Fruit fly (Drosophila melanogaster) ovary, adult (tissue): ENCODE data around the gene CG9705.
A peak's percentile ranks its signal among the peaks of the same experiment; 100 is the strongest.

Source experiments
- CG17801 ChIP-seq: fragments of 200-800 bp; optimal IDR thresholded peaks from 2 replicates; lab custom pipeline; 2019; ENCODE audit warnings: missing biosample characterization, mild to moderate bottlenecking, missing genetic modification characterization, moderate library complexity; ENCODE audit not compliant: partially characterized antibody

CG9705 gene

DNA sequence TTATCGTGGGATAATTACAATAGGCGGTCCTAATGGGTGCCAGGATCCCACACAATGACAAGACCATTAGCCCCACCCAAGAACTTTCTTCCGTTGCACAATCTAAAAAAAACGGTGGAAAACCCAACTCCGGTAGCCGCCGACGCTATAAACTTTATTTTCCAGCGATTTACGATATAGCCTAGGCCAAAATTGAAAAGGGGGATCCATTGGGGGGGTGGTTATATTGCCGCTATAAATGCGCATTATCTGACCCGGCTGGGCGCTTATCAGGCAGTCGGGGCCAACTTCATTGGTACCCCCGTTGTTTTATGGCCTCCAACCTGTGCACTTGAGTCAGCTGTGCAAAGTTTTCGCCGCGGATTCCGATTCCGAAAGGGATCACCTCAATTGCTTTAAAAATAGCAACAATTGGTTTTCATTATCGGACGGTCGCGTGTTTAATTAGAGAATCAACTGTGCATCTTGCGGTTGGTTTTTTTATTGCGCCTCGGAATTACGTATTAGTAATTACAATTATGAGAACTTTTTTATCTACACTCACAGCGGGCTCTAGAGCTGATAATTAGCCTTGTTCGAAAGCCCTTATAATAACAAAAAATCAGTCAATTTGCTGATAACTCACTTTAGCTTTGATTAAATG, 23.9 kb downstream of the CG9705 start:
- TF ChIP-seq CG17801 (GFP tag; lab: Kevin White, UChicago): peak; percentile 63

DNA sequence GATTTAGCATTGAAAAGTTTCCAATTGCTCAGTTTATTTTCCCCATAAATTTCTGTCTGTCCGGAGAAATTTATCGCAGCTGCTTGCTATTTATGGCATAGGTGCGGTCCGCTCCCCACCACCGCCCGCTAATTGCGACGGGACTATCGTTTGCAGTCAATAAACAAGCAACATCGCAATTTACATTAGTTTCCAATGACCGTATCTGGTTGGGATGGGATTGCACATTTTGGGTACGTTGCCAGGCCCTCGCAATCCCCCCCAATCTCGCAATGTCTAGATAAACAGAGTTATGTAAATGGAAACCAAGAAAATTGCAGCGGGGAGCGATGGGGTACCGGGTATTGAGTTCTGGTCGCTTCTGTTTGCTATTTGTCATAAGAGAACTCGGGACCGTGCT, 24.7 kb downstream of the CG9705 start, which contains the start of gene nudC:
Gene nudC (plus strand): TSS at position 368 of the 400 bp plus-strand sequence.
- TF ChIP-seq CG17801 (GFP tag; lab: Kevin White, UChicago): no peak

DNA sequence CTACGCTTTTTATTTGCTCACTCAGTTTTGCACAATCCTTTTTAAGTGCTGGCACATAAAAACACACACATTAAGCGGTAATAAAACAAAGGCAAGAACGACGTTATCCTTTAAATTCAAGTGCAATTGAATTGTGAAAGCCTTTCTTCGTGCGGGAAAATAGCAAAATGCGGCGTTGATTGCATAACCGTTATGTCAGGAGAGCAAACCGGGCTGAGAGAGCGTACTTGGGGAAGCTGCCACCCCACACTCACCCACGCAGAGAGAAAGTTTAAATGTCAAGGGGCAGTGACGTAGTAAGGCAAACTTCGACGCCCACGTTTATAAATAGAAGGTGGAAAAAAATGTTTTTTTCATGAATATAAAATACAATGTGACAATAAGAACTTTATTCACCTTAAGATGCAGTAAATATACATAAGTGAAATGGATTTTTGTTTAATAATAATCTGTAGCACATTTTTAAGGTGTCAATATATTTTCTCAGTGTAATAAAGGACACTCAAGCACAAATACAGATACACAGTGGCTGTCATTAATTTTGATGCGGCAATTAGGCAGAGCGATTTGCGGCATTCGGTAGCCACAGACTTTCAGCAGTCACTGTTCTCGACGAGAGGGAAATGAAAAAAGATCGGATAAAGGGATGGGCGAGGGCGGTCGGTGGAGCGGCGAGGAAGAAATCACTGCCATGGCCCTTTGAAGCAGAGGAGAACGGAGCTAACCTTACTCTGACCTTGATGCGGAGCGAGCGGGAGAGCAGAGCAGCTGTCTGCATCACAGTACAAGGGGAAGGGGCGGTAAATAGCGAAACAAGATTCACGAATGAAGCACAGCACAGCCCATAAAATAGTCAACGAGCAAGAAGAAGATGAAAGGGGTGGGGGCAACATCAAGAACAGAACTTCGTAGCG, 26.2 kb downstream of the CG9705 start:
- TF ChIP-seq CG17801 (GFP tag; lab: Kevin White, UChicago): no peak

DNA sequence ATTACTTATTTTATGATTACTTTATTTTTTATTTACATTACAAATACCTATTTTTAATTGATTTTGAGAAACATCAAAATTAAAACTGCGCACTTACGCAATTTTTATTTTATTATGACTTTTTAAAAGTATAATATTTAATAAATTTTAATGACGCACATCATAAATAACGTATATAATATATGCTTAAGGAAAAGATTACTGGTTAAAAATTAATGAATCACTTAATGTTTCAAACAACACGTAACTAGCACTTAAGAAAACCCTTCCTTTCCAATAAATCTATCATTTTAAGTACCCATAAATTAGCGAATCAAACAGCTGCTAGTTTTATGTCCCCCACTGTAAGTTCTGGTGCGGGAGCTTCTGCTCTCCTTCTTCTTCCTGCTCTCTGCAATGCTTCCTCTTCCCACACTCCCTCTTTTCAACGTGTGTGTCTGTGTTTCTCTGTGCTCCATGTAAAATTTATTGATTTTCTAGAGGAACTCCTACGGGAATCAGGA, 27.0 kb downstream of the CG9705 start:
- no peak for TF ChIP-seq CG17801 (GFP tag; lab: Kevin White, UChicago)

DNA sequence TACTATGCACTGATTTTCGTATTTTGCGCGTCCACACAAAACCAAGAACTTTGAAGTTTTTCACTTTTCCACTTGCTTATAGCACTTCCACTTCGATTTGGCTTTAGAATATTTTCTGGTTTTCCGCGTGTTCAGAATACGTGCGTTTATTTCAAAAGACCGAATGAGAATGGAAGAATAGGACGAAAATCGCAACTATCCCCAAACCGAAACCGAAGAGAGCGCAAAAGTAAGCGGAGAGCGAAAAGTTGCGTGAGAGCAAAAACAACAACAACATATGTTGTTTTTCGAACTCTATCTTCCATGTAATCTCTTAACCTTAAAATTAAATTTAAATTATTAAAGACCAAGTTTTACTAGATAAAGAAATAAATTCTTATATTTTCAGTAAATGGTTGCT, 27.7 kb downstream of the CG9705 start, which contains the start of gene CG9674:
Gene CG9674 (minus strand): TSS at position 174 of the 400 bp plus-strand sequence.
- TF ChIP-seq CG17801 (GFP tag; lab: Kevin White, UChicago): peak; percentile 16

- no peak for TF ChIP-seq CG17801 (GFP tag; lab: Kevin White, UChicago)
Observed at dm6 chr3L:16808139-16808538, 28.2 kb downstream of the CG9705 start.

dm6 chr3L:16810512-16810911, 30.6 kb downstream of the CG9705 start:
- TF ChIP-seq CG17801 (GFP tag; lab: Kevin White, UChicago): no peak

DNA sequence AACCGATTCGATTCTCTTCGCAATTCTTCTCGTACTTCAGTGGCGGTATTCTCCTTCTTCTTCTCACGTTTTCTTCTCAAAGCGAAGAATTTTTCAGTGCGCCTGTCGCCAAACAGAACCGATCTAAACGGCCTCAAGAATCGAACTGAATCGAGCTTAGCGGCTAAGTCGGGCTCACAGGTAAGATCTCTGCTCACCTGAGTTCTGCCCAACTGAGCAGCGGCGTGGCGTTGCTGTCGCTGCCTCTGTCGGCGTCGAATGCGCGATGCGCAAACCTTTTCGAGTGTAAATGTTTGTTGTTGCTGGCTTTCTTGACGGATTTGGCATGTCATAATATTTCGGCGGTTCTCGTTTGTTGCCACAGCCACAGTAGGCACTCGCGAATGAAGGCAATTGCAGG, 32.0 kb downstream of the CG9705 start:
- TF ChIP-seq CG17801 (GFP tag; lab: Kevin White, UChicago): no peak

dm6 chr3L:16813984-16814383, 34.1 kb downstream of the CG9705 start:
- TF ChIP-seq CG17801 (GFP tag; lab: Kevin White, UChicago): no peak

- no peak for TF ChIP-seq CG17801 (GFP tag; lab: Kevin White, UChicago)
Observed at dm6 chr3L:16818063-16818462, 38.2 kb downstream of the CG9705 start.

- TF ChIP-seq CG17801 (GFP tag; lab: Kevin White, UChicago): no peak
Observed at dm6 chr3L:16824725-16825124, 44.8 kb downstream of the CG9705 start.

DNA sequence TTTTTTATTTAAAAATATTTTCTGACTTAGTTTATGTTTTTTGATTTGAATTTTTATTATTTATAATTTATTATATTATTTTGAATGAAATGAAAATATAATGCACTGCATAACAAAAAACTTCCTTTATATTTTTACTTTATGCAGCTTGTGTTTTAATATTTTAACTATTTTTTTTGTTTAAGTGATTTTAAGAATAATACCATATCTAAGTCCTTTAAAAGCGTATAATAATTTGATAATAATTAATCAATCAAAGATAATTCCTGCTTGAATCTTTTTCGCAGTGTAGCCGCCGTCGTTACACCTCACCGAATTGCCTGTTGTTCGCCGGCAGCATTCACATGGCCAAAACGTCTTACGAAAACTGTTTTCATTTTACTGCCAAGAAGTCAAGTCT, 45.3 kb downstream of the CG9705 start:
- TF ChIP-seq CG17801 (GFP tag; lab: Kevin White, UChicago): no peak

- no peak for TF ChIP-seq CG17801 (GFP tag; lab: Kevin White, UChicago)
Observed at dm6 chr3L:16828967-16829366, 49.1 kb downstream of the CG9705 start, which contains the start of gene CG13024. TSS of gene CG13024 (minus strand) at chr3L:16829074.

- TF ChIP-seq CG17801 (GFP tag; lab: Kevin White, UChicago): no peak
Observed at dm6 chr3L:16829983-16830382, 50.1 kb downstream of the CG9705 start.
